Worm (Caenorhabditis elegans) whole organism, L1 larva: ENCODE results near the gene str-144.

ENCODE experiments used
- ama-1 ChIP-seq: fragments of 150-350 bp; optimal IDR thresholded peaks from 2 replicates; lab custom pipeline; 2014
- ceh-8 ChIP-seq: fragments of 200-800 bp; sonication (Bioruptor generic); optimal IDR thresholded peaks from 2 replicates; lab custom pipeline; 2018; ENCODE audit warnings: mild to moderate bottlenecking, missing genetic modification characterization, moderate library complexity, missing compliant biosample characterization
- fkh-10 ChIP-seq: sonication (generic microtip); optimal IDR thresholded peaks from 2 replicates; lab custom pipeline; 2017; ENCODE audit warnings: missing biosample characterization, missing genetic modification reagents, missing genetic modification characterization
- fos-1 ChIP-seq: fragments of 150-350 bp; optimal IDR thresholded peaks from 2 replicates; lab custom pipeline; 2014; ENCODE audit warnings: missing biosample characterization, missing genetic modification characterization
- irx-1 ChIP-seq: sonication (generic microtip); optimal IDR thresholded peaks from 2 replicates; lab custom pipeline; 2016; ENCODE audit warnings: missing genetic modification characterization, missing compliant biosample characterization
- lir-3 ChIP-seq: sonication (generic microtip); optimal IDR thresholded peaks from 2 replicates; lab custom pipeline; 2016; ENCODE audit warnings: mild to moderate bottlenecking, missing genetic modification characterization, moderate library complexity, missing compliant biosample characterization; ENCODE audit not compliant: poor library complexity
- nhr-11 ChIP-seq: fragments of 150-350 bp; optimal IDR thresholded peaks from 2 replicates; lab custom pipeline; 2014; ENCODE audit warnings: missing biosample characterization, missing genetic modification characterization
- pqm-1 ChIP-seq: sonication (generic microtip); optimal IDR thresholded peaks from 3 replicates; lab custom pipeline; 2017; ENCODE audit warnings: missing biosample characterization, missing genetic modification characterization
- skn-1 ChIP-seq: fragments of 150-350 bp; optimal IDR thresholded peaks from 2 replicates; lab custom pipeline; 2014; ENCODE audit warnings: missing biosample characterization, missing genetic modification characterization

ce11 chrV:8039606-8040005, 32.3 kb downstream of the str-144 start:
- TF ChIP-seq nhr-11 (tag; lab: Kevin White, UChicago) (no peak), fkh-10 (GFP tag; lab: Kevin White, UChicago) (no peak), fos-1 (tag; lab: Kevin White, UChicago) (no peak), ceh-8 (no peak), ama-1 (lab: Kevin White, UChicago) (no peak), skn-1 (tag; lab: Kevin White, UChicago) (no peak), irx-1 (tag; lab: Kevin White, UChicago) (no peak), lir-3 (tag; lab: Kevin White, UChicago) (no peak), pqm-1 (no peak)
